Worm (Caenorhabditis elegans) whole organism, L1 larva: ENCODE results near the gene dhs-19.
A peak's percentile ranks its signal among the peaks of the same experiment; 100 is the strongest.

ENCODE experiments used
- C04F5.9 ChIP-seq: sonication (generic microtip); optimal IDR thresholded peaks from 2 replicates; lab custom pipeline; 2016; ENCODE audit warnings: missing genetic modification characterization, missing compliant biosample characterization
- C16A3.4 ChIP-seq: fragments of 150-350 bp; optimal IDR thresholded peaks from 2 replicates; lab custom pipeline; 2014; ENCODE audit warnings: missing biosample characterization, missing genetic modification characterization
- C34B4.2 ChIP-seq: sonication (generic microtip); optimal IDR thresholded peaks from 2 replicates; lab custom pipeline; 2017; ENCODE audit warnings: mild to moderate bottlenecking, missing genetic modification characterization, missing compliant biosample characterization
- F16B12.6 ChIP-seq: fragments of 150-350 bp; optimal IDR thresholded peaks from 2 replicates; lab custom pipeline; 2014; ENCODE audit warnings: missing biosample characterization, missing genetic modification characterization
- Y116A8C.19 ChIP-seq: sonication (generic microtip); optimal IDR thresholded peaks from 2 replicates; lab custom pipeline; 2016; ENCODE audit warnings: missing compliant biosample characterization, missing genetic modification characterization, borderline replicate concordance
- alr-1 ChIP-seq: fragments of 200-800 bp; sonication (Bioruptor generic); optimal IDR thresholded peaks from 2 replicates; lab custom pipeline; 2018; ENCODE audit warnings: borderline replicate concordance, mild to moderate bottlenecking, missing genetic modification characterization, missing compliant biosample characterization
- aly-2 ChIP-seq: fragments of 150-350 bp; optimal IDR thresholded peaks from 2 replicates; lab custom pipeline; 2014; ENCODE audit warnings: missing biosample characterization, missing genetic modification characterization
- blmp-1 ChIP-seq: fragments of 150-350 bp; optimal IDR thresholded peaks from 2 replicates; lab custom pipeline; 2014; ENCODE audit warnings: missing biosample characterization, missing genetic modification characterization
- ceh-63 ChIP-seq: fragments of 200-800 bp; sonication (Bioruptor generic); optimal IDR thresholded peaks from 2 replicates; lab custom pipeline; 2018; ENCODE audit warnings: mild to moderate bottlenecking, missing genetic modification characterization, missing compliant biosample characterization
- ces-1 ChIP-seq: fragments of 150-350 bp; optimal IDR thresholded peaks from 2 replicates; lab custom pipeline; 2014; ENCODE audit warnings: missing biosample characterization, missing genetic modification reagents, missing genetic modification characterization
- dpl-1 ChIP-seq, 3 experiments: fragments of 150-350 bp in 2 of 3; sonication (generic microtip) in 1 of 3; optimal IDR thresholded peaks; 2 replicates each; lab custom pipeline; 2014 to 2017; ENCODE audit warnings: missing biosample characterization in 3 of 3, missing genetic modification characterization in 3 of 3, missing genetic modification reagents in 3 of 3
- dsc-1 ChIP-seq: sonication (generic microtip); optimal IDR thresholded peaks from 2 replicates; lab custom pipeline; 2016; ENCODE audit warnings: mild to moderate bottlenecking, missing genetic modification characterization, missing compliant biosample characterization
- efl-1 ChIP-seq, 4 experiments: fragments of 150-350 bp; optimal IDR thresholded peaks in 3 of 4; peaks in 1 of 4; 1 replicate in 1 of 4; 2 replicates in 3 of 4; lab custom pipeline; 2014; ENCODE audit warnings: missing biosample characterization in 2 of 4, missing genetic modification characterization in 2 of 4, missing genetic modification reagents in 2 of 4
- efl-3 ChIP-seq: fragments of 200-800 bp; sonication (Bioruptor generic); optimal IDR thresholded peaks from 2 replicates; lab custom pipeline; 2018; ENCODE audit warnings: mild to moderate bottlenecking, missing genetic modification characterization, missing compliant biosample characterization
- egl-13 ChIP-seq: sonication (generic microtip); optimal IDR thresholded peaks from 2 replicates; lab custom pipeline; 2016; ENCODE audit warnings: missing genotype, missing genetic modification reagents, missing genetic modification characterization, missing compliant biosample characterization
- elt-3 ChIP-seq, 6 experiments: fragments of 150-350 bp in 1 of 6; sonication (generic microtip); optimal IDR thresholded peaks; 2 replicates each; lab custom pipeline; 2017 to 2018; ENCODE audit warnings: missing biosample characterization in 6 of 6, missing genetic modification characterization in 6 of 6, inconsistent platforms in 1 of 6
- fkh-10 ChIP-seq: sonication (generic microtip); optimal IDR thresholded peaks from 2 replicates; lab custom pipeline; 2017; ENCODE audit warnings: missing biosample characterization, missing genetic modification reagents, missing genetic modification characterization
- fkh-4 ChIP-seq: sonication (generic microtip); optimal IDR thresholded peaks from 2 replicates; lab custom pipeline; 2016; ENCODE audit warnings: missing compliant biosample characterization, missing genetic modification characterization, borderline replicate concordance
- fkh-8 ChIP-seq: sonication (generic microtip); optimal IDR thresholded peaks from 2 replicates; lab custom pipeline; 2016; ENCODE audit warnings: mild to moderate bottlenecking, missing genetic modification characterization, missing compliant biosample characterization
- grh-1 ChIP-seq: fragments of 200-800 bp; sonication (Bioruptor generic); IDR thresholded peaks from 2 replicates; pipeline ENCODE4 v1.3.6; 2022; ENCODE audit warnings: missing genetic modification reagents, missing genetic modification characterization, missing compliant biosample characterization
- hlh-17 ChIP-seq: fragments of 200-800 bp; sonication (Bioruptor generic); optimal IDR thresholded peaks from 2 replicates; lab custom pipeline; 2018; ENCODE audit warnings: missing genetic modification characterization, mild to moderate bottlenecking, missing compliant biosample characterization, moderate library complexity, borderline replicate concordance
- hlh-4 ChIP-seq: sonication (generic microtip); optimal IDR thresholded peaks from 2 replicates; lab custom pipeline; 2016; ENCODE audit warnings: mild to moderate bottlenecking, missing genetic modification characterization, missing compliant biosample characterization
- hpl-2 ChIP-seq: fragments of 150-350 bp; optimal IDR thresholded peaks from 2 replicates; lab custom pipeline; 2014; ENCODE audit warnings: missing biosample characterization, missing genetic modification reagents, missing genetic modification characterization
- isw-1 ChIP-seq: fragments of 200-800 bp; sonication (Bioruptor generic); IDR thresholded peaks from 2 replicates; pipeline ENCODE4 v1.3.6; 2022; ENCODE audit warnings: missing genetic modification characterization, missing compliant biosample characterization
- lin-13 ChIP-seq: fragments of 150-350 bp; optimal IDR thresholded peaks from 2 replicates; lab custom pipeline; 2014; ENCODE audit warnings: missing biosample characterization, missing genetic modification reagents, missing genetic modification characterization
- lin-39 ChIP-seq: fragments of 150-350 bp; optimal IDR thresholded peaks from 2 replicates; lab custom pipeline; 2014; ENCODE audit warnings: missing biosample characterization, missing genetic modification reagents, missing genetic modification characterization
- lir-3 ChIP-seq: sonication (generic microtip); optimal IDR thresholded peaks from 2 replicates; lab custom pipeline; 2016; ENCODE audit warnings: mild to moderate bottlenecking, missing genetic modification characterization, moderate library complexity, missing compliant biosample characterization; ENCODE audit not compliant: poor library complexity
- lsy-2 ChIP-seq, 2 experiments: fragments of 150-350 bp; optimal IDR thresholded peaks; 2 replicates each; lab custom pipeline; 2014; ENCODE audit warnings: missing biosample characterization in 2 of 2, missing genetic modification characterization in 2 of 2
- mep-1 ChIP-seq: fragments of 150-350 bp; optimal IDR thresholded peaks from 2 replicates; lab custom pipeline; 2014; ENCODE audit warnings: missing biosample characterization, missing genetic modification characterization
- nhr-12 ChIP-seq: sonication (generic microtip); optimal IDR thresholded peaks from 2 replicates; lab custom pipeline; 2017; ENCODE audit warnings: missing biosample characterization, missing genetic modification characterization
- nhr-237 ChIP-seq: fragments of 150-350 bp; optimal IDR thresholded peaks from 2 replicates; lab custom pipeline; 2014; ENCODE audit warnings: missing biosample characterization, missing genetic modification characterization
- nhr-71 ChIP-seq: sonication (generic microtip); optimal IDR thresholded peaks from 2 replicates; lab custom pipeline; 2016; ENCODE audit warnings: mild to moderate bottlenecking, missing genetic modification characterization, moderate library complexity, missing compliant biosample characterization
- nhr-77 ChIP-seq: fragments of 150-350 bp; optimal IDR thresholded peaks from 2 replicates; lab custom pipeline; 2014; ENCODE audit warnings: missing biosample characterization, missing genetic modification characterization
- nhr-84 ChIP-seq: sonication (generic microtip); optimal IDR thresholded peaks from 2 replicates; lab custom pipeline; 2017; ENCODE audit warnings: missing biosample characterization, missing genetic modification characterization
- nhr-85 ChIP-seq: sonication (generic microtip); peaks from one replicate; lab custom pipeline; 2016; ENCODE audit warnings: missing genetic modification characterization, inconsistent platforms, missing compliant biosample characterization
- nhr-90 ChIP-seq: sonication (generic microtip); optimal IDR thresholded peaks from 2 replicates; lab custom pipeline; 2016; ENCODE audit warnings: mild to moderate bottlenecking, missing genetic modification characterization, missing compliant biosample characterization; ENCODE audit not compliant: poor library complexity
- pax-3 ChIP-seq: fragments of 200-800 bp; sonication (Bioruptor generic); optimal IDR thresholded peaks from 2 replicates; lab custom pipeline; 2018; ENCODE audit warnings: mild to moderate bottlenecking, missing genetic modification characterization, moderate library complexity, missing compliant biosample characterization
- pqm-1 ChIP-seq: sonication (generic microtip); optimal IDR thresholded peaks from 3 replicates; lab custom pipeline; 2017; ENCODE audit warnings: missing biosample characterization, missing genetic modification characterization
- snpc-4 ChIP-seq: fragments of 150-350 bp; optimal IDR thresholded peaks from 2 replicates; lab custom pipeline; 2014; ENCODE audit warnings: missing biosample characterization, missing genetic modification characterization
- sup-37 ChIP-seq: fragments of 200-800 bp; sonication (Bioruptor generic); optimal IDR thresholded peaks from 2 replicates; lab custom pipeline; 2018; ENCODE audit warnings: mild to moderate bottlenecking, missing genetic modification characterization, missing compliant biosample characterization
- swsn-7 ChIP-seq: sonication (generic microtip); optimal IDR thresholded peaks from 2 replicates; lab custom pipeline; 2016; ENCODE audit warnings: missing genetic modification characterization, missing compliant biosample characterization
- tbx-2 ChIP-seq: sonication (generic microtip); optimal IDR thresholded peaks from 2 replicates; lab custom pipeline; 2016; ENCODE audit warnings: missing genetic modification characterization, missing compliant biosample characterization
- tlp-1 ChIP-seq: fragments of 150-350 bp; optimal IDR thresholded peaks from 2 replicates; lab custom pipeline; 2014; ENCODE audit warnings: missing biosample characterization, missing genetic modification characterization
- unc-30 ChIP-seq: sonication (generic microtip); optimal IDR thresholded peaks from 2 replicates; lab custom pipeline; 2017; ENCODE audit warnings: missing biosample characterization, missing genetic modification characterization
- unc-98 ChIP-seq: fragments of 200-800 bp; sonication (Bioruptor generic); IDR thresholded peaks from 2 replicates; pipeline ENCODE4 v1.3.6; 2022; ENCODE audit warnings: missing genetic modification characterization, missing compliant biosample characterization
- vab-15 ChIP-seq: sonication (generic microtip); optimal IDR thresholded peaks from 2 replicates; lab custom pipeline; 2017; ENCODE audit warnings: missing genotype, mild to moderate bottlenecking, missing genetic modification characterization, missing compliant biosample characterization
- zag-1 ChIP-seq: fragments of 150-350 bp; optimal IDR thresholded peaks from 2 replicates; lab custom pipeline; 2014; ENCODE audit warnings: missing biosample characterization, missing genetic modification characterization
- ztf-11 ChIP-seq, 2 experiments: sonication (generic microtip); optimal IDR thresholded peaks; 2 replicates each; lab custom pipeline; 2016 to 2017; ENCODE audit warnings: missing genetic modification characterization in 2 of 2, missing biosample characterization in 1 of 2, missing compliant biosample characterization in 1 of 2
- ztf-4 ChIP-seq: fragments of 150-350 bp; optimal IDR thresholded peaks from 2 replicates; lab custom pipeline; 2014; ENCODE audit warnings: missing biosample characterization, missing genetic modification characterization

Gene dhs-19

ce11 chrV:11535504-11536062, 45.3 kb upstream of the dhs-19 start (continued):
- no peak for TF ChIP-seq pax-3 (tag; lab: Kevin White, UChicago)
- TF ChIP-seq ceh-63 (GFP tag; lab: Kevin White, UChicago) = no peak
- peak; percentile 34 for TF ChIP-seq nhr-85 (tag; lab: Kevin White, UChicago)
- no peak for TF ChIP-seq fkh-10 (GFP tag; lab: Kevin White, UChicago)
- no peak for TF ChIP-seq lin-39 (tag; lab: Kevin White, UChicago)
- no peak for TF ChIP-seq zag-1 (tag; lab: Kevin White, UChicago)
- TF ChIP-seq tbx-2 (tag; lab: Kevin White, UChicago) = no peak
- no peak for TF ChIP-seq hpl-2 (GFP tag; lab: Kevin White, UChicago)
- no peak for TF ChIP-seq tlp-1 (tag; lab: Kevin White, UChicago)
- no peak for TF ChIP-seq fkh-8 (tag; lab: Kevin White, UChicago)
- TF ChIP-seq C16A3.4 (tag; lab: Kevin White, UChicago) = no peak
- TF ChIP-seq efl-1 (optimal IDR thresholded peaks at IDR 0.05; lab: Kevin White, UChicago) = no peak
- TF ChIP-seq efl-1 (GFP tag; optimal IDR thresholded peaks at IDR 0.05 in 1 of 2; lab: Kevin White, UChicago) = peak in 1 of 2 experiments; percentile 90
- no peak for TF ChIP-seq fkh-4 (tag; lab: Kevin White, UChicago)
- TF ChIP-seq hlh-4 (tag; lab: Kevin White, UChicago) = no peak
- no peak for TF ChIP-seq efl-3 (GFP tag; lab: Kevin White, UChicago)
- TF ChIP-seq vab-15 (tag; lab: Kevin White, UChicago) = no peak
- TF ChIP-seq mep-1 (tag; lab: Kevin White, UChicago) = peak; percentile 10
- no peak for TF ChIP-seq elt-3 (tag; optimal IDR thresholded peaks at IDR 0.05; lab: Kevin White, UChicago)
- no peak for TF ChIP-seq egl-13 (tag; lab: Kevin White, UChicago)
- TF ChIP-seq aly-2 = no peak
- TF ChIP-seq F16B12.6 (tag; lab: Kevin White, UChicago) = no peak
- no peak for TF ChIP-seq dpl-1 (GFP tag; optimal IDR thresholded peaks at IDR 0.05; lab: Kevin White, UChicago)
- no peak for TF ChIP-seq swsn-7
- no peak for TF ChIP-seq unc-98 (GFP tag; lab: Robert Waterston, UW)
- TF ChIP-seq isw-1 (GFP tag; lab: Robert Waterston, UW) = no peak
- no peak for TF ChIP-seq Y116A8C.19 (tag; lab: Kevin White, UChicago)
- TF ChIP-seq nhr-12 (tag; lab: Kevin White, UChicago) = no peak
- TF ChIP-seq nhr-77 (tag; lab: Kevin White, UChicago) = no peak
- no peak for TF ChIP-seq nhr-84 (tag; lab: Kevin White, UChicago)
- TF ChIP-seq nhr-71 (tag; lab: Kevin White, UChicago) = peak; percentile 55
- no peak for TF ChIP-seq grh-1 (GFP tag; lab: Robert Waterston, UW)
- no peak for TF ChIP-seq hlh-17 (GFP tag; lab: Kevin White, UChicago)
- no peak for TF ChIP-seq alr-1 (tag; lab: Kevin White, UChicago)
- no peak for TF ChIP-seq dsc-1 (tag; lab: Kevin White, UChicago)
- TF ChIP-seq ztf-4 (tag; lab: Kevin White, UChicago) = no peak
- no peak for TF ChIP-seq C34B4.2
- peak in 1 of 2 experiments; percentile 37 for TF ChIP-seq lsy-2 (tag; optimal IDR thresholded peaks at IDR 0.05; lab: Kevin White, UChicago)
- no peak for TF ChIP-seq lir-3 (tag; lab: Kevin White, UChicago)
- TF ChIP-seq nhr-90 (tag; lab: Kevin White, UChicago) = no peak
- TF ChIP-seq nhr-237 = no peak
- TF ChIP-seq lin-13 (GFP tag; lab: Kevin White, UChicago) = no peak
- TF ChIP-seq blmp-1 = peak; percentile 51
- TF ChIP-seq pqm-1 (tag; lab: Kevin White, UChicago) = no peak
- TF ChIP-seq C04F5.9 (tag; lab: Kevin White, UChicago) = no peak
- no peak for TF ChIP-seq unc-30 (tag; lab: Kevin White, UChicago)
- no peak for TF ChIP-seq snpc-4 (tag; lab: Kevin White, UChicago)
- no peak for TF ChIP-seq ztf-11 (tag; optimal IDR thresholded peaks at IDR 0.05; lab: Kevin White, UChicago)
- no peak for TF ChIP-seq ces-1 (GFP tag; lab: Kevin White, UChicago)
- TF ChIP-seq sup-37 (GFP tag; lab: Kevin White, UChicago) = no peak
